Worm (Caenorhabditis elegans): ENCODE data around the gene cpx-2.

DNA sequence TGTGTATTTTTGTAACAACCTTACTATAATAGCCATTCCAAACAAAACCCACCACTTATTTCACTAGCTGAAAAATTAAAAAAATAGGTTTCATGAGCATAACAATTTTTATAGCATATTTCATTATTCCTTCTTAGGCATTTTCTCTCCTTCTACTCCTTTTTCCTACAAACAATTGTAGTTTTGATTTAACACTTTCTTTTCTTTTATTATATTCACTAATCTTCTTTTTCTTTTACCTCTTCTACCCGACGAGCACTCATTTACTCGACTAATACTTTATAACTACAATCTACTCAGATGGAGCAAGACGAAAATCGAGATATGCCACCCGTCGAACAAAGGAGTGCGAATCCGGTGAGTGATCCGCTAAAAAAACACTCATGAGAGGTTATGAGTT lies 22.8 kb downstream of the cpx-2 start, which contains the start of gene C53C7.3:
- TF ChIP-seq elt-1 (tag; optimal IDR thresholded peaks at IDR 0.05), result no peak
- no peak for TF ChIP-seq ZK546.5 (tag; optimal IDR thresholded peaks at IDR 0.05)
- no peak for TF ChIP-seq unc-62 (GFP tag; optimal IDR thresholded peaks at IDR 0.05)
- TF ChIP-seq mab-5 (tag; optimal IDR thresholded peaks at IDR 0.05), result no peak
- TF ChIP-seq skn-1 (tag; optimal IDR thresholded peaks at IDR 0.05), result no peak
- no peak for TF ChIP-seq unc-55 (GFP tag; optimal IDR thresholded peaks at IDR 0.05)
- no peak for TF ChIP-seq unc-39 (tag; optimal IDR thresholded peaks at IDR 0.05)
- TF ChIP-seq ceh-82 (tag; optimal IDR thresholded peaks at IDR 0.05), result no peak
- no peak for TF ChIP-seq fos-1 (tag; optimal IDR thresholded peaks at IDR 0.05)
- no peak for TF ChIP-seq egl-27 (tag; optimal IDR thresholded peaks at IDR 0.05)
- no peak for TF ChIP-seq ztf-11 (tag; optimal IDR thresholded peaks at IDR 0.05)
- TF ChIP-seq zag-1 (tag; optimal IDR thresholded peaks at IDR 0.05), result no peak

Data from whole organism, L2 larva.